Fruit fly (Drosophila melanogaster) S2 (cell line): ENCODE data around the gene OdsH.

Source experiments
- CG8478 ChIP-seq: fragments of >200 bp; optimal IDR thresholded peaks from 2 replicates; lab custom pipeline; 2018
- CTCF ChIP-seq, 2 experiments: fragments of >200 bp; optimal IDR thresholded peaks; 2 replicates each; lab custom pipeline; 2018

dm6 chrX:17857809-17858208, 67.0 kb downstream of the OdsH start:
- TF ChIP-seq CTCF (optimal IDR thresholded peaks at IDR 0.05; lab: Kevin White, UChicago) (no peak), CG8478 (no peak)
